ENCODE assay signal across 3 fruit fly cellular contexts in genomic region chr2L:15339601-15340000, dm6.
TF ChIP-seq lines count a peak whose summit lies in the region.

No protein-coding gene starts in this region.

- TF ChIP-seq CTCF in whole organism, embryonic (GFP tag; optimal IDR thresholded peaks at IDR 0.05; lab: Kevin White, UChicago), result no peak

TF ChIP-seq in whole organism, embryonic, 481 proteins besides CTCF, POLR2A, EP300 and RAD21 (continues in another document):
- TF ChIP-seq CG32772 (GFP tag; IDR thresholded peaks at IDR 0.05; lab: Robert Waterston, UW) (no peak), fu2 (GFP tag; optimal IDR thresholded peaks at IDR 0.05; lab: Kevin White, UChicago) (no peak), CG6683 (GFP tag; optimal IDR thresholded peaks at IDR 0.05; lab: Kevin White, UChicago) (no peak), dpn (GFP tag; optimal IDR thresholded peaks at IDR 0.05; lab: Kevin White, UChicago) (no peak), Eip74EF (GFP tag; optimal IDR thresholded peaks at IDR 0.05; lab: Kevin White, UChicago) (no peak), D (optimal IDR thresholded peaks at IDR 0.05; lab: Kevin White, UChicago) (no peak), D (GFP tag; optimal IDR thresholded peaks at IDR 0.05; lab: Kevin White, UChicago) (no peak), lbe (GFP tag; optimal IDR thresholded peaks at IDR 0.05; lab: Kevin White, UChicago) (no peak), cg (GFP tag; optimal IDR thresholded peaks at IDR 0.05; lab: Kevin White, UChicago) (peak; percentile 67), CG10321 (GFP tag; IDR thresholded peaks at IDR 0.05; lab: Robert Waterston, UW) (peak; percentile 88), Aef1 (GFP tag; IDR thresholded peaks at IDR 0.05; lab: Robert Waterston, UW) (peak; percentile 74), CG1529 (GFP tag; optimal IDR thresholded peaks at IDR 0.05; lab: Kevin White, UChicago) (no peak), dm (GFP tag; optimal IDR thresholded peaks at IDR 0.05; lab: Kevin White, UChicago) (no peak), CG2120 (GFP tag; optimal IDR thresholded peaks at IDR 0.05; lab: Kevin White, UChicago) (no peak), Oli (tag; optimal IDR thresholded peaks at IDR 0.05; lab: Kevin White, UChicago) (no peak), Sry-δ (GFP tag; optimal IDR thresholded peaks at IDR 0.05; lab: Kevin White, UChicago) (no peak), onecut (GFP tag; IDR thresholded peaks at IDR 0.05; lab: Robert Waterston, UW) (no peak), Bdp1 (GFP tag; optimal IDR thresholded peaks at IDR 0.05; lab: Kevin White, UChicago) (no peak), C15 (GFP tag; IDR thresholded peaks at IDR 0.05; lab: Robert Waterston, UW) (no peak), nerfin-2 (GFP tag; IDR thresholded peaks at IDR 0.05; lab: Robert Waterston, UW; ENCODE audit: partially characterized antibody) (no peak), Sry-β (GFP tag; optimal IDR thresholded peaks at IDR 0.05; lab: Kevin White, UChicago) (no peak), row (GFP tag; IDR thresholded peaks at IDR 0.05; lab: Robert Waterston, UW) (no peak), CG13894 (tag; optimal IDR thresholded peaks at IDR 0.05; lab: Kevin White, UChicago) (no peak), CG33557 (GFP tag; optimal IDR thresholded peaks at IDR 0.05; lab: Kevin White, UChicago) (no peak), CG17328 (GFP tag; IDR thresholded peaks at IDR 0.05; lab: Robert Waterston, UW) (no peak), stwl (tag; optimal IDR thresholded peaks at IDR 0.05; lab: Kevin White, UChicago) (no peak), CG12104 (GFP tag; optimal IDR thresholded peaks at IDR 0.05; lab: Kevin White, UChicago) (no peak), Awh (GFP tag; IDR thresholded peaks at IDR 0.05; lab: Robert Waterston, UW) (no peak), CG31224 (GFP tag; IDR thresholded peaks at IDR 0.05; lab: Robert Waterston, UW) (no peak), CG4820 (GFP tag; optimal IDR thresholded peaks at IDR 0.05; lab: Kevin White, UChicago) (no peak), CG8478 (optimal IDR thresholded peaks at IDR 0.05; lab: Kevin White, UChicago) (peak; percentile 96), NfI (GFP tag; optimal IDR thresholded peaks at IDR 0.05; lab: Kevin White, UChicago) (no peak), CG15073 (GFP tag; optimal IDR thresholded peaks at IDR 0.05; lab: Kevin White, UChicago) (no peak)

TF ChIP-seq in whole organism, prepupa, 60 proteins besides CTCF, POLR2A, EP300 and RAD21:
- TF ChIP-seq Hr4 (GFP tag; optimal IDR thresholded peaks at IDR 0.05; lab: Kevin White, UChicago), result no peak
- TF ChIP-seq ss (GFP tag; optimal IDR thresholded peaks at IDR 0.05; lab: Kevin White, UChicago), result peak in 1 of 2 experiments; percentile 61
- no peak for TF ChIP-seq Blimp-1 (GFP tag; optimal IDR thresholded peaks at IDR 0.05; lab: Kevin White, UChicago)
- peak; percentile 22 for TF ChIP-seq CG6276 (GFP tag; optimal IDR thresholded peaks at IDR 0.05; lab: Kevin White, UChicago)
- TF ChIP-seq fkh (GFP tag; optimal IDR thresholded peaks at IDR 0.05; lab: Kevin White, UChicago), result peak; percentile 33
- no peak for TF ChIP-seq CG11762 (GFP tag; optimal IDR thresholded peaks at IDR 0.05; lab: Kevin White, UChicago; ENCODE audit: insufficient read depth)
- no peak for TF ChIP-seq CG8119 (GFP tag; IDR thresholded peaks at IDR 0.05; lab: Robert Waterston, UW)
- peak; percentile 49 for TF ChIP-seq Eip78C (GFP tag; lab: Kevin White, UChicago)
TF ChIP-seq in whole organism, prepupa: peak in this region for 4.

TF ChIP-seq in whole organism, pupa, 21 proteins besides CTCF, POLR2A, EP300 and RAD21:
- TF ChIP-seq CG13204 (GFP tag; optimal IDR thresholded peaks at IDR 0.05; lab: Kevin White, UChicago) (peak; percentile 9), rn (GFP tag; IDR thresholded peaks at IDR 0.05; lab: Robert Waterston, UW) (no peak), D1 (tag; optimal IDR thresholded peaks at IDR 0.05; lab: Kevin White, UChicago) (no peak), CG8301 (tag; optimal IDR thresholded peaks at IDR 0.05; lab: Kevin White, UChicago) (no peak), fd96Ca (GFP tag; IDR thresholded peaks at IDR 0.05; lab: Robert Waterston, UW) (peak; percentile 41; the same call in 1 of the 3 replicates), Snoo (tag; optimal IDR thresholded peaks at IDR 0.05; lab: Kevin White, UChicago) (no peak), CG12605 (GFP tag; IDR thresholded peaks at IDR 0.05; lab: Robert Waterston, UW) (0 out of 2 replicates have a peak, but pooled peaks have one; percentile 13), CG32121 (GFP tag; IDR thresholded peaks at IDR 0.05; lab: Robert Waterston, UW) (no peak)
TF ChIP-seq in whole organism, pupa: peak in this region for 3.
